Fruit fly (Drosophila melanogaster) whole organism, larva: ENCODE measurements around the gene eIF3f1.

Experiments
- noc ChIP-seq: fragments of 200-800 bp; sonication (Bioruptor generic); optimal IDR thresholded peaks from 3 replicates; lab custom pipeline; 2019; ENCODE audit warnings: missing biosample characterization, mild to moderate bottlenecking, missing genetic modification characterization, moderate library complexity

eIF3f1 gene

DNA sequence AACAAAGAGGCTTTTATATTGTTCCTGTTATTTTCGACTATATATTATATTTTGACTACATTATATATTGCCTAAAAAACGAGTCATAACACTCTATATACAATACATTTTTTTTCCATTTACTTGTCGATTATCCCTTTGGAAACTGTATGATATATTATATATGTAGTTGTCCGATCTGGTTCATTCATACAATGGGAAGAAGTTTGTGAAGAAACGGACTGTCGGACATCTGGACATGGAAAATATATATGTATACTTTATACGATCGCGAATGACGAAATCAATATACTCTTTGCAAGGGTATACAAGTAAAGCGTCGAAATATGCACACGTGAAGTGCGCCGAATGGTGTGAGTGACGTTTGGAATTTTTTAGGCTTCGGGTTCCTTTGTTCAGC lies 12.8 kb upstream of the eIF3f1 start:
- TF ChIP-seq noc (tag; lab: Kevin White, UChicago): no peak

DNA sequence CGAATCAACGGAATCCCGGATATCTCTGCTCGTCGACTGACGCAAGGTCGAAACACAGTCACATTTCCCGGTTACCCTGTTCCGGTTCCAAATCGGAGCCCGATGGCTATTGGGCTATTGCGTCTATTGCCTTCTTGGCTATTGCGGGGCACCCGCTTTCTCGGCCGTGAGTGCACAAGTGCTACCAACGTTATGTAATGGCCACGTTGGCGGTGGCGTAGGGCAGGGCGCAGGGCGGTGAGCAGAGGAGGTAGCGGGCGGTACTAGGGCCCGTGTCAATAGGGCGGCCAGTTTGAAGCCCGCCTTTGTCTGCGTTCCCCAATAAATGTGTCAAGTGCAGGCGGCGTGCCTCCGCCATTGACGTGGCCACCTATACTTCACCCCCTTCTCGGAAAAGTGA lies 12.3 kb upstream of the eIF3f1 start:
- TF ChIP-seq noc (tag; lab: Kevin White, UChicago): no peak

DNA sequence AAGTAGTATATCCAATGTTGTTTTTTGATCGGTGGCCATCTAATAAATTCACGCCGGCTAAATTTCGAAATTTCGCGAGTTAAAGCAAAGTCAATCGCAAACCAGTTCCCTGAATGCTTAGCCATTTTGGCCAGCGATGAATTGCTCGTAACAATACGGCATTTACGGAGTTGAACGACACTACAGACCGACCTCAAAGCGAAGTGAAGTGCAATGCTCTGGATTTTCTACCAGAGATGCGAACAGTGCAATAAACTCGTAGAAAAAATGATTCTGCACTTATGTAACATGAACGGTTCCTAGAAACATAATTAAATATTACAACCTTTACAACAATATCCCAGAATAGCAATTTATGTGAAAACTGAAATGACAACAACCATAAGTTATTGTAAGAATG lies 11.4 kb upstream of the eIF3f1 start:
- TF ChIP-seq noc (tag; lab: Kevin White, UChicago): no peak

DNA sequence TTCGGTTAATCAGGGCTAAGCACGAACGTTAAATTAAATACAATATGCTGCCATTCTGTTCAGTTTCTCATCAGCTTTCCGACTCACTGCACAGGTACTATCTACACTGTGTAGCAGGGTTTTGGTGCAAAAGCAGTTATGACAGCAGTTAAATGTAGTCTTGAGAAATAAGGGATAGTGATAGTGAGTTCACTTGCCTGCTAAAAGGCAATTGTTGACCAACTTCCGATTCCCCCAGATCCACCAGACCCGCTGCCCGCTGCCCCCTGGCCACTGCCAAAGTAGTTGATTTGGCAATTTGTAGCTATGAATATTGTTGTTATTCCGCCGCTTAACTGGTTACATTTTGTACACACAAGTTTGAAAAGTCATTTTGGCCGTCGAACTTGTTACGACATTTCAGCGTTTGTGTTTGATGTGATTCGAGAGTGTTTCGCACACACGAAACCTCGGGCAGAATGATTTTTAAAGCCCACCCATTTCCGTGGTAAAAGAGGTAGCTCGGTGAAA lies 10.4 kb upstream of the eIF3f1 start:
- TF ChIP-seq noc (tag; lab: Kevin White, UChicago): no peak

DNA sequence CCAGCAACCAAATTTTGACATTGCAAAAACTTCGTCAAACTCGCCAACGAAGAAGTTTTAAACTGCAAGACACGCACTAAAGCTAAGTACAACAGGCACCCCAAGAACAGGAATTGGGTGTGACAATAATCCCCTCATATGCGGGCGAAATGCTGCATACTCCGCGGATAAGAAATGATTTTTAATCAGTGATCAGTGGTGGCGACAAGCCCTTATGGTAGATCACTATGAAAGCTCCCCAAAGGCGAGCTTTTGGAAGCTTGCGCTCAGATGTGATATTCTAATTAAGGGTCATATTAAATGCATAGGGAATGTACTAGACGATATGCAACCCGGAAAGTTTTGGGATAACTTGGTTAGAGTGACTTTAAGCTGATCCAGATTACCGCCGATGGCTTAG lies 3.6 kb upstream of the eIF3f1 start:
- no peak for TF ChIP-seq noc (tag; lab: Kevin White, UChicago)

DNA sequence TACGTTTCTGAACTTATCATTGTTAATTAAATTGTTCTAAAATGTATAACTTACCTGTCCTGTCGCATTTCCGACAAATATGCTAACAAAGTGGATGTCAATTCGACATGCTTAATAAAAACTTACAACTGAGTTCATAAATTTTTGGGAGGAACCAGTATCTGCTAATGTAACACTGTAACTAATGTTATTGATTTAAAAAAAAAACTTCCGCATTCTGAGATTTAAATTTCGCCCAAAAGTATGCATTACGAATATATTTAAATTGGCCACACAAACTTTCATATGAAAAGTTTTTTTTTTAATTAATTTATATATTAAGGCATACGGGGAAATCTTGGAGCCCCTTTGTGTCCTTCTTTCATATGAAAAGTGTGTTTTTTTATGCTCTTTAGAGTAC lies 1.9 kb downstream of the eIF3f1 start:
- no peak for TF ChIP-seq noc (tag; lab: Kevin White, UChicago)

DNA sequence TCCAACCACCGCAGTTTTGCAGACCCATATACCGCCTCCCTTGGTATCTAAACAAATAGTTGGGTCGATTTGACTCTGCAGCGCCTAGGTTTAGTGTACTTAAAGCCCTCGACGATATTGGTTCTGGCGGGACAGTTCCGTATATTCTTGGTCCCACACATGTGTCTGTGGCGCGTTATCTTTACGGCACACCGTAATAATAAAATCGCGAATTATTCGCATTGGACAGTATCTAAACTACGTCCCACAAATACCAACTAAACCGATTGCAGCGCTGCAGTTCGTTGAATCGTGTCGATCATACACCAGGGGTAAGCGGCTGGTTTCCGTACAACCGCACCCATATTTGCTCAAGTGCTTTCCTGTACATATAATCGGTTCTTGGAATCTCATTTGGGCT lies 7.9 kb downstream of the eIF3f1 start:
- no peak for TF ChIP-seq noc (tag; lab: Kevin White, UChicago)

DNA sequence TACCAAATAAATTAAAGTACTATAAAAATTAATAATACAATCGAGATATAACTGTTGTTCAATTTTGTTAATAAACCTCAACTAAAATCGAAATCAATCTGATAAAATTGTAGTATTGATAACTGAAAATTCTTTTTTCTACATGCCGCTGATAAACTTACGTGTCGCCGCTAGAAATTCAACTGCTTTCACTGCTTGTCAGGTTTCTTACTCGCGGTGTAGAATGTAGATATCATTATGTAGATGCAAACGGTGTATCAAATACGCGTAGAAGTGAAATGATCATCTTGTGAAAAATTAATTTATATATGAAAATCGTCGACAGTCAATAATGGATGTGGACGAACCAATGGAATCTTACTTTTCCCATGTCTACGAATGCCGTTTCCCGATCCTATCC lies 8.8 kb downstream of the eIF3f1 start:
- no peak for TF ChIP-seq noc (tag; lab: Kevin White, UChicago)

DNA sequence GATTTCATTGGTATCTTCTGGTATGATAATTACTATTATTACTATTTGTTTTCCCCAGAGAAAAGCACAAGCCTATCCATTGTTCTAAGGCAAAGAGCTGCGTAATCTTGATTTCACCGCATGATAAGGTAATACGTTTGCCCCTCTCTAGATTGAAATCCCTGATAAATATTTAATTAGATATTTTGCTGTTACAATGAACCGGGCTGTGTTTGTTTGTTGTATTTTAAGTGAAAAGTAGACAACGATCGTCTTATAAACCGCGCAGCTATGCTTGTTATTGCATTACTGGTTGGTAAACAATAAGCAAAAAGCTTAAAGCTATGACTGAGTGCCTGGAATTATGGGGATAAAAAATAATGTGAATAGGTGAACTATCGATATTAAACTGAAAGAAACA lies 19.2 kb downstream of the eIF3f1 start:
- no peak for TF ChIP-seq noc (tag; lab: Kevin White, UChicago)

DNA sequence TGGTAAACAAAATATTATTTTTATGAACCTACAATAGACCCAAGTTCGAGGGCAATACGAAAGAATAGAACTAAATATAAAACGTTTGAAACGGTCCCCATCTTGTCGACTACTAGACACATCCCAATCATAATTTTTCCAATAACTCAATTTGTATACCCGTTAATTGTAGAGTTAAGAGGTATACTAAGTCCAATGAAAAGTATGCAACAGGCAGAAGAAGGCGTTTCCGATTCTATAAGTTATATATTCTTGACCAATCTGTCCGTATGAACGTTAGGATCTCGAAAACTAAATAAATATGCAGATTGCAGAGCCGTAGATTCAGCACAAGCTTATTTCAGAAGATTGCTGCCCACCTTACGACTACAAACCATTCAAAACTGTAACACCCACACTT lies 23.5 kb downstream of the eIF3f1 start, which contains the start of gene CG33927:
Gene CG33927 (minus strand): TSS at position 101 of the 400 bp plus-strand sequence.
- no peak for TF ChIP-seq noc (tag; lab: Kevin White, UChicago)

DNA sequence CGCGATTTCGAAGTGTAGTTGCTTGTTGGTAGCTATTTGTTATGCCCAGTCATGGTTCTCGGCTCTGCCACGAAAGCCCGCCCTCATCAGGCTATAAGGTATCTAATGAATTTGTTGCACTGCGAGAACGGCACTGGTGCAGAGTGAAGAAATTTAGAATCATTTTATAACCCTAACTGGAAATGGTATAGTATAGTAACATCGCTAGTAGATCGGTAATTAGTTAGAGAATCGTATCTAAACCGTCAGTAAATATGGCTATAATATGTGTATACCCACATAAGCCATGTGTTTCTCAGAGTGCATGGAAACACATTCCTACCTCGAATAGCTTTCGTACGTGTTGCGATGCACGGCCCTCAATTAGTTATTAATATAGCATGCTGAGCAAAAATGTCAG lies 26.8 kb downstream of the eIF3f1 start:
- no peak for TF ChIP-seq noc (tag; lab: Kevin White, UChicago)

DNA sequence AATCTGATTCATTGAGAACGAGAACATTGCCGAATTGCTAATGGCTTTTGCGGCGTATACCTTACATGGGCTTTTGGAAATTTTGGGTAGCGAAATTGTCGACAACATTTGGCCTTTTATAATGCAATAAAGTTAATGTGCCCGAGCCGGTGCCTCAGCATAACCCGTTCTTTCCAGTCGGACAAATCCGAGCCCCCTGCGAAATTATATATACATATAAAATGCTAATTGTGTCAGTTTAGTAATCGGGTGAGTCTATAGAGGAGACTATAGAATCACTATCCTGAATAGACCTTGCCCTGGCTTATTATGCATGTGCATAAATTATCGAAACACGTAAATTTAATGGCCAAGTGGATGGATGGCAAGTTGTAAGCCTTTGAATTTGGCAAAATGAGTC lies 35.6 kb downstream of the eIF3f1 start:
- no peak for TF ChIP-seq noc (tag; lab: Kevin White, UChicago)

DNA sequence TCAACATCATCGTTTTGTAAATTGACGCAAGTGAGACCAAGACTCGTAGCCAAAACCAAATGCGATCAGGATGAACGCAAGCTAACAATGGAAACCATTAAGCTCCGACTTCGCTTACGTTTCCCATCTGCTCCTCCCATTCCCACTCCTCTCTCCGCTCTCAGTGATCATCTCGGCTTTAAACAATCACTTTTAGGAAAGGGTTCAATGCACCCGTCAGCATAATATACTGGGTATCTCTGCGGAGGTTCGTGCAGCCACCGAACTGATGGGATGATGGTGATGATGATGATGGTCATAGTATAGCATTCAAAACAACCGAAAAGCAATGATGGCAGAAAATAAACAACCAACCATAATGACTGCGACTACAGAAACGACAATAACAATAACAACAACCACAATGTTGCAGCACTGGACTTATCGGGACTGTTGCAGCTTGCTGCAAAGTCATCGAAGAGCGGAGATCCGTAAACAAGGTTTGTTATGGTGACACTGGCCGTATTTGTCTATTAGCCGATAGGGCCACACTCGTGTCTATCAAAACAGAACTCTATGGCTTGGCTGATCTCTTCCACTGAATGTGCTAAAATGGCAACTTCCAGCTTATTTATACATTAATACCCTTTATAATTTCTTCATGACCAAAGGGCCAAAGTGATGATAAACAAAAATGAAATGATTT lies 36.9 kb downstream of the eIF3f1 start:
- no peak for TF ChIP-seq noc (tag; lab: Kevin White, UChicago)

DNA sequence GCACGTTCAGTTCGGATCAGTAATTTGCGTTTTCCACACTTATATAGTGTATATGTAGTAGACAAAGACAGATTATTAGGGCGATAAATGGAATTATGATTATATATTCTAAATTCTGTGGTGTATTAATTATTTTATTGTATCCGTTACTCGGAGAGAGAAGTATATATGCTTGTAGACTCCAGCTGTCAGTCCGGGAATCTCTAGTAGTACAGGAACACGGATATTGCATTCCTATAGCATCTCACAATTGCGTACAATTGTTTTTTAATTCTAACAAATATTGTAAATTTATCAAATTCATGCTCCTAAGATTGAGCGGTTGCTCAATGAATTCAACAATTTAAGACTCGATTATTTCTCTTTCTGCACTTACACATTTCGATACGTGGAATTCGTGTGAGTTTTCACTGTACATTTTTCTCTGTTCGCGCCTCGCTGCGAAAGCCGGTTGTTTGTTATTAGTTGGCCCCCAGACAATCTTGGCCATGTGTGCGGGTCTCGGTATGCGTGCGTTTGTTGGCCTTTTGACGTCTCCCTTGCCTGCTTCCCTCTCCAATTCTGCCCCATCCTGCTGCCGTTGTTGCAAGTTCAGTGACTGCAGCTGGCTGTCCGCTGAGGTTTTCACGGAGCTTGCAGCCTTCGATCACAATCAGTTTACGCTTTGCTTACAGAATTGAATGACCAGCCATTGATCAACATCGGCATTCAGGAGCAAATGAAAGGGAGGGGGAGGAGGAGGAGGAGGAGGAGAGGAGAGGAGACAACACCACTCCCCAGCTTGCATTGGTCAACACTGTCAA lies 46.4 kb downstream of the eIF3f1 start:
- no peak for TF ChIP-seq noc (tag; lab: Kevin White, UChicago)

DNA sequence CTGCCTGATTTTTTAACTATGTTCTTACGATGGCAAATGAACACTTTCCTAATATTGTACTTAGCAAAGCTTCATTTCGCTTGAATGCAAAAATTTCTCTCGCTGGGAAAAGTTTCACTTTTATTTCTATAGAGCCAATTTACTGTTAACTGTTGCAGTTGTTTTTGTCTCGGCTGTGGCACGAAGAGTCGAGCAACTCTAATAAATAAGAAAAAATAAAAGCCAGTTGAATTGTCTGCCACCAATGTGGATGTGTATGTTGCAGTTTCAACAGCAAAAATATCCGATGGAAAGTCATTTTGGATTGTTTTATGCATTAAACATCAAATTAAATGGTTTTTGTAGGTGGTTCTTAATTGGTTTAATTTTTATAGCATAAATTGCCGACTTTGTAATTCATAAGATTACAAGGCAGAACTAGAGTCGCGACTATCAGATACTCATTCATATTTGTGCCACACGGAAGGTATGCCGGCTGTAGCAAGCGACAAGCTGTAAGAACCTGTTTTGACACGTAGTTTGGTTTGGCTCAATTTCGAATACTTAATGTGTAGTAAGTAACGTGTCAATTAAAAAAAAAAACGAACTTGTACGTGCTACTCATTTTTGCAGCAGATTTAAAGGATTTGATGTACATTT lies 47.8 kb downstream of the eIF3f1 start:
- TF ChIP-seq noc (tag; lab: Kevin White, UChicago): no peak

DNA sequence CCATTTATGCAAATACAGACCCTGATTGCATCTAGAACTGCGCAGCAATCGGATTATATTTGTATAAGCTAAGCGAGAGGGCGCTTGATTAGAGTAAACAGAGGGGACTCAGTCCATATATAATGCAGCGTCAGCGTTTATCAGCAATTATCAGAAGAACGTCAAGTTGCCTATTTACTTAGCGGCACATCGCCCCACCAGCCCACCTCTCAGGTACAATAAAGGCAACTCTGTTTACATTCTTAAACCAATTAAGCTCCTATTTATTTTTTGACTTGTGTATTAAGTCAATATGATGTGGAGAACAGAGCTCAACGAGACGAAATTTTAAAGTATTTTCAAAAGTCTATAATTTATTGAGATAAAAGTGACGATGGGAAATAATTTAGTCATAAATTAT lies 49.0 kb downstream of the eIF3f1 start:
- TF ChIP-seq noc (tag; lab: Kevin White, UChicago): peak; percentile 35
